Worm (Caenorhabditis elegans) whole organism, L4 larva: ENCODE data around the gene T04F3.1.

Experiments used
- D1046.2 ChIP-seq: fragments of 200-800 bp; sonication (Bioruptor generic); IDR thresholded peaks from 2 replicates; pipeline ENCODE4 v1.3.6; 2022; ENCODE audit warnings: missing genetic modification characterization, missing compliant biosample characterization
- F10B5.3 ChIP-seq: sonication (generic microtip); optimal IDR thresholded peaks from 2 replicates; lab custom pipeline; 2016; ENCODE audit warnings: mild to moderate bottlenecking, missing genetic modification characterization, missing compliant biosample characterization
- F26F4.8 ChIP-seq: fragments of 200-800 bp; sonication (Bioruptor generic); conservative IDR thresholded peaks from 2 replicates; pipeline ENCODE4 v1.3.6; 2022; ENCODE audit warnings: missing genetic modification characterization, missing compliant biosample characterization
- F37D6.2 ChIP-seq: sonication (generic microtip); optimal IDR thresholded peaks from 2 replicates; lab custom pipeline; 2016; ENCODE audit warnings: mild to moderate bottlenecking, missing genetic modification characterization, missing compliant biosample characterization
- F44E2.7 ChIP-seq: fragments of 200-800 bp; sonication (Bioruptor generic); IDR thresholded peaks from 2 replicates; pipeline ENCODE4 v2.1.2; 2022; ENCODE audit warnings: missing genetic modification characterization, missing compliant biosample characterization
- F49E8.2 ChIP-seq: sonication (generic microtip); optimal IDR thresholded peaks from 2 replicates; lab custom pipeline; 2016; ENCODE audit warnings: missing compliant biosample characterization, mild to moderate bottlenecking, missing genetic modification characterization, borderline replicate concordance
- R02D3.7 ChIP-seq: fragments of 150-350 bp; sonication (generic microtip); optimal IDR thresholded peaks from 3 replicates; lab custom pipeline; 2014; ENCODE audit warnings: missing biosample characterization, missing genetic modification characterization
- T20F7.1 ChIP-seq: fragments of 200-800 bp; sonication (Bioruptor generic); optimal IDR thresholded peaks from 2 replicates; lab custom pipeline; 2018; ENCODE audit warnings: mild to moderate bottlenecking, missing genetic modification characterization, missing compliant biosample characterization
- Y75B8A.6 ChIP-seq: fragments of 200-800 bp; sonication (Bioruptor generic); IDR thresholded peaks from 2 replicates; pipeline ENCODE4 v1.3.6; 2022; ENCODE audit warnings: missing genetic modification reagents, missing genetic modification characterization, missing compliant biosample characterization
- ZK337.2 ChIP-seq: fragments of 200-800 bp; sonication (Bioruptor generic); IDR thresholded peaks from 2 replicates; pipeline ENCODE4 v1.3.6; 2022; ENCODE audit warnings: missing genetic modification reagents, missing genetic modification characterization, missing compliant biosample characterization
- ZK546.5 ChIP-seq, 2 experiments: sonication (generic microtip); optimal IDR thresholded peaks; 2 replicates each; lab custom pipeline; 2017; ENCODE audit warnings: missing biosample characterization in 2 of 2, missing genetic modification characterization in 2 of 2
- aha-1 ChIP-seq: fragments of 150-350 bp; peaks from one replicate; lab custom pipeline; 2014; ENCODE audit warnings: missing biosample characterization, missing genetic modification characterization
- attf-4 ChIP-seq: sonication (generic microtip); optimal IDR thresholded peaks from 3 replicates; lab custom pipeline; 2017; ENCODE audit warnings: missing biosample characterization, missing genetic modification characterization
- ceh-20 ChIP-seq: fragments of 200-800 bp; sonication (Bioruptor generic); IDR thresholded peaks from 2 replicates; pipeline ENCODE4 v1.3.6; 2022; ENCODE audit warnings: missing genetic modification reagents, missing genetic modification characterization, missing compliant biosample characterization
- ceh-32 ChIP-seq: sonication (generic microtip); optimal IDR thresholded peaks from 2 replicates; lab custom pipeline; 2016; ENCODE audit warnings: mild to moderate bottlenecking, missing genetic modification characterization, missing compliant biosample characterization; ENCODE audit not compliant: poor library complexity
- ceh-44 ChIP-seq: fragments of 200-800 bp; sonication (Bioruptor generic); IDR thresholded peaks from 2 replicates; pipeline ENCODE4 v1.3.6; 2022; ENCODE audit warnings: missing genetic modification reagents, missing genetic modification characterization, missing compliant biosample characterization
- ceh-62 ChIP-seq: sonication (generic microtip); optimal IDR thresholded peaks from 2 replicates; lab custom pipeline; 2017; ENCODE audit warnings: missing biosample characterization, missing genetic modification characterization
- ces-1 ChIP-seq: fragments of 150-350 bp; sonication (generic microtip); optimal IDR thresholded peaks from 4 replicates; lab custom pipeline; 2014; ENCODE audit warnings: missing biosample characterization, missing genetic modification reagents, missing genetic modification characterization
- ctbp-1 ChIP-seq: fragments of 200-800 bp; sonication (Bioruptor generic); IDR thresholded peaks from 2 replicates; pipeline ENCODE4 v1.3.6; 2022; ENCODE audit warnings: missing genetic modification reagents, missing genetic modification characterization, missing compliant biosample characterization
- daf-16 ChIP-seq, 3 experiments: sonication (generic microtip); optimal IDR thresholded peaks; 2 replicates each; lab custom pipeline; 2016 to 2017; ENCODE audit warnings: missing genetic modification characterization in 3 of 3, missing genetic modification reagents in 3 of 3, mild to moderate bottlenecking in 2 of 3, missing compliant biosample characterization in 2 of 3, missing biosample characterization in 1 of 3, moderate library complexity in 1 of 3
- daf-8 ChIP-seq: fragments of 200-800 bp; sonication (Bioruptor generic); IDR thresholded peaks from 2 replicates; pipeline ENCODE4 v1.3.6; 2022; ENCODE audit warnings: missing genetic modification characterization, missing compliant biosample characterization
- dmd-8 ChIP-seq: fragments of 200-800 bp; sonication (Bioruptor generic); IDR thresholded peaks from 2 replicates; pipeline ENCODE4 v1.3.6; 2022; ENCODE audit warnings: missing genetic modification characterization, missing compliant biosample characterization
- dmd-9 ChIP-seq: fragments of 200-800 bp; sonication (Bioruptor generic); IDR thresholded peaks from 2 replicates; pipeline ENCODE4 v1.3.6; 2022; ENCODE audit warnings: missing genetic modification reagents, missing genetic modification characterization, missing compliant biosample characterization
- duxl-1 ChIP-seq: sonication (generic microtip); optimal IDR thresholded peaks from 2 replicates; lab custom pipeline; 2016; ENCODE audit warnings: mild to moderate bottlenecking, missing genetic modification characterization, moderate library complexity, missing compliant biosample characterization; ENCODE audit not compliant: poor library complexity
- fos-1 ChIP-seq: fragments of 150-350 bp; optimal IDR thresholded peaks from 2 replicates; lab custom pipeline; 2014; ENCODE audit warnings: missing biosample characterization, missing genetic modification characterization
- hlh-30 ChIP-seq: sonication (generic microtip); optimal IDR thresholded peaks from 2 replicates; lab custom pipeline; 2017; ENCODE audit warnings: antibody characterized with exemption, mild to moderate bottlenecking, missing genetic modification characterization, missing compliant biosample characterization; ENCODE audit not compliant: insufficient read depth
- jun-1 ChIP-seq: fragments of 150-350 bp; optimal IDR thresholded peaks from 2 replicates; lab custom pipeline; 2014; ENCODE audit warnings: missing biosample characterization, missing genetic modification reagents, missing genetic modification characterization
- lin-1 ChIP-seq: fragments of 200-800 bp; sonication (Bioruptor generic); IDR thresholded peaks from 2 replicates; pipeline ENCODE4 v1.3.6; 2022; ENCODE audit warnings: missing genetic modification reagents, missing genetic modification characterization, missing compliant biosample characterization
- lin-15B ChIP-seq: fragments of 150-350 bp; sonication (generic microtip); optimal IDR thresholded peaks from 3 replicates; lab custom pipeline; 2014; ENCODE audit warnings: missing biosample characterization, missing genetic modification characterization
- lin-29 ChIP-seq: fragments of 200-800 bp; sonication (Bioruptor generic); IDR thresholded peaks from 2 replicates; pipeline ENCODE4 v1.3.6; 2022; ENCODE audit warnings: missing genetic modification reagents, missing genetic modification characterization, missing compliant biosample characterization
- lin-38 ChIP-seq: fragments of 200-800 bp; sonication (Bioruptor generic); IDR thresholded peaks from 2 replicates; pipeline ENCODE4 v1.3.6; 2022; ENCODE audit warnings: missing genetic modification reagents, missing genetic modification characterization, missing compliant biosample characterization
- lir-3 ChIP-seq: sonication (generic microtip); optimal IDR thresholded peaks from 2 replicates; lab custom pipeline; 2016; ENCODE audit warnings: mild to moderate bottlenecking, missing genetic modification characterization, missing compliant biosample characterization
- madf-9 ChIP-seq: fragments of 200-800 bp; sonication (Bioruptor generic); conservative IDR thresholded peaks from 2 replicates; pipeline ENCODE4 v1.3.6; 2022; ENCODE audit warnings: missing genetic modification reagents, missing genetic modification characterization, missing compliant biosample characterization
- mep-1 ChIP-seq: fragments of 150-350 bp; sonication (generic microtip); optimal IDR thresholded peaks from 3 replicates; lab custom pipeline; 2014; ENCODE audit warnings: missing biosample characterization, missing genetic modification characterization
- mes-2 ChIP-seq: sonication (generic microtip); optimal IDR thresholded peaks from 2 replicates; lab custom pipeline; 2016; ENCODE audit warnings: missing genotype, mild to moderate bottlenecking, missing genetic modification characterization, missing compliant biosample characterization; ENCODE audit not compliant: poor library complexity, severe bottlenecking
- mxl-2 ChIP-seq: fragments of 200-800 bp; sonication (Bioruptor generic); conservative IDR thresholded peaks from 2 replicates; pipeline ENCODE4 v1.3.6; 2022; ENCODE audit warnings: missing genetic modification reagents, missing genetic modification characterization, missing compliant biosample characterization
- mxl-3 ChIP-seq: fragments of 200-800 bp; sonication (Bioruptor generic); optimal IDR thresholded peaks from 2 replicates; lab custom pipeline; 2018; ENCODE audit warnings: mild to moderate bottlenecking, missing genetic modification characterization, missing compliant biosample characterization
- nhr-10 ChIP-seq: fragments of 150-350 bp; optimal IDR thresholded peaks from 2 replicates; lab custom pipeline; 2014; ENCODE audit warnings: missing biosample characterization, missing genetic modification characterization
- nhr-237 ChIP-seq: sonication (generic microtip); optimal IDR thresholded peaks from 2 replicates; lab custom pipeline; 2017; ENCODE audit warnings: missing biosample characterization, missing genetic modification characterization
- nhr-25 ChIP-seq: sonication (generic microtip); optimal IDR thresholded peaks from 2 replicates; lab custom pipeline; 2017; ENCODE audit warnings: missing genetic modification characterization, mild to moderate bottlenecking, missing compliant biosample characterization, antibody characterized with exemption, moderate library complexity, borderline replicate concordance; ENCODE audit not compliant: insufficient read depth
- nhr-28 ChIP-seq: fragments of 150-350 bp; optimal IDR thresholded peaks from 2 replicates; lab custom pipeline; 2014; ENCODE audit warnings: missing biosample characterization, missing genetic modification characterization
- nhr-42 ChIP-seq: fragments of 200-800 bp; sonication (Bioruptor generic); IDR thresholded peaks from 2 replicates; pipeline ENCODE4 v1.3.6; 2022; ENCODE audit warnings: missing genetic modification characterization, missing compliant biosample characterization
- nhr-76 ChIP-seq: fragments of 150-350 bp; optimal IDR thresholded peaks from 2 replicates; lab custom pipeline; 2014; ENCODE audit warnings: missing biosample characterization, missing genetic modification characterization
- nhr-77 ChIP-seq: fragments of 150-350 bp; optimal IDR thresholded peaks from 2 replicates; lab custom pipeline; 2014; ENCODE audit warnings: missing biosample characterization, missing genetic modification characterization
- rbr-2 ChIP-seq: sonication (generic microtip); optimal IDR thresholded peaks from 2 replicates; lab custom pipeline; 2016; ENCODE audit warnings: missing genotype, missing genetic modification characterization, missing compliant biosample characterization
- sdz-12 ChIP-seq: fragments of 200-800 bp; sonication (Bioruptor generic); optimal IDR thresholded peaks from 2 replicates; lab custom pipeline; 2018; ENCODE audit warnings: mild to moderate bottlenecking, missing genetic modification characterization, missing compliant biosample characterization
- snpc-1.2 ChIP-seq: fragments of 200-800 bp; sonication (Bioruptor generic); IDR thresholded peaks from 2 replicates; pipeline ENCODE4 v1.3.6; 2022; ENCODE audit warnings: missing genetic modification reagents, missing genetic modification characterization, missing compliant biosample characterization
- spr-1 ChIP-seq: sonication (generic microtip); optimal IDR thresholded peaks from 2 replicates; lab custom pipeline; 2016; ENCODE audit warnings: mild to moderate bottlenecking, missing genetic modification characterization, missing compliant biosample characterization
- unc-130 ChIP-seq: sonication (generic microtip); optimal IDR thresholded peaks from 2 replicates; lab custom pipeline; 2016; ENCODE audit warnings: missing genetic modification reagents, missing genetic modification characterization, missing compliant biosample characterization
- unc-39 ChIP-seq: sonication (generic microtip); optimal IDR thresholded peaks from 2 replicates; lab custom pipeline; 2017; ENCODE audit warnings: missing biosample characterization, missing genetic modification characterization
- zfp-3 ChIP-seq: fragments of 200-800 bp; sonication (Bioruptor generic); conservative IDR thresholded peaks from 2 replicates; pipeline ENCODE4 v1.3.6; 2022; ENCODE audit warnings: missing genetic modification reagents, missing genetic modification characterization, missing compliant biosample characterization
- ztf-11 ChIP-seq: fragments of 150-350 bp; optimal IDR thresholded peaks from 2 replicates; lab custom pipeline; 2014; ENCODE audit warnings: missing biosample characterization, missing genetic modification characterization

The T04F3.1 gene

DNA sequence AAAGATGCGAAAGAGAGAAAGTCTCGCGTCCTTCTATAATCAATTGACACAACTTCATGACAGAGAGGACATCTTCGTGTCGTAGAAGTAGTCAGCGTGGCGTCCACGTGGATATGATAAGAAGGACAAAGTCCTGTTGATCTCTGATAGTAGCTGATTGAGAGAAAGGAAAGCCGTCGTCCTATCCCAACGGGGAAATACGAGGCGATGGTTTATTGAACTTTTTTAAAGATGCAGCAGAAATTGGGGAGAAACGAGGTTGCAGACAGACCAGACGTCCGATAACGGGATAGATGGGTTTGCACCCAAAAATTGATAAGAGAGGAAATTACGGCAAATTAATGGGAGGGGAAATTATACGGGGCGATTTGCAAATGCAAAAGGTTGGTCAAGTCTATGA lies 62.6 kb downstream of the T04F3.1 start:
- TF ChIP-seq D1046.2 = no peak
- no peak for TF ChIP-seq mes-2
- no peak for TF ChIP-seq lin-29
- no peak for TF ChIP-seq attf-4 (tag; lab: Kevin White, UChicago)
- no peak for TF ChIP-seq lin-1 (GFP tag; lab: Robert Waterston, UW)
- no peak for TF ChIP-seq spr-1
- no peak for TF ChIP-seq fos-1 (tag; lab: Kevin White, UChicago)
- no peak for TF ChIP-seq nhr-10 (tag; lab: Kevin White, UChicago)
- no peak for TF ChIP-seq nhr-76 (tag; lab: Kevin White, UChicago)
- no peak for TF ChIP-seq daf-16 (GFP tag; optimal IDR thresholded peaks at IDR 0.05; lab: Kevin White, UChicago)
- no peak for TF ChIP-seq daf-16 (tag; optimal IDR thresholded peaks at IDR 0.05; lab: Kevin White, UChicago)
- TF ChIP-seq jun-1 = no peak
- no peak for TF ChIP-seq lin-38 (GFP tag; lab: Robert Waterston, UW)
- no peak for TF ChIP-seq nhr-42 (GFP tag; lab: Robert Waterston, UW)
- TF ChIP-seq aha-1 = peak; percentile 87
- TF ChIP-seq unc-130 (GFP tag; lab: Kevin White, UChicago) = no peak
- TF ChIP-seq snpc-1.2 (GFP tag; lab: Robert Waterston, UW) = no peak
- TF ChIP-seq ceh-32 (tag; lab: Kevin White, UChicago) = no peak
- peak; percentile 75; the same call in 1 of the 2 replicates for TF ChIP-seq ceh-20
- TF ChIP-seq nhr-77 (tag; lab: Kevin White, UChicago) = no peak
- no peak for TF ChIP-seq F49E8.2 (tag; lab: Kevin White, UChicago)
- TF ChIP-seq sdz-12 (GFP tag; lab: Kevin White, UChicago) = no peak
- no peak for TF ChIP-seq ceh-44 (GFP tag; lab: Robert Waterston, UW)
- peak; percentile 99 for TF ChIP-seq mxl-3 (GFP tag; lab: Kevin White, UChicago)
- TF ChIP-seq unc-39 = no peak
- no peak for TF ChIP-seq F37D6.2 (tag; lab: Kevin White, UChicago)
- TF ChIP-seq hlh-30 (tag; lab: Kevin White, UChicago) = peak; percentile 69
- peak; percentile 86 for TF ChIP-seq nhr-25 (tag; lab: Kevin White, UChicago)
- no peak for TF ChIP-seq ces-1 (GFP tag; lab: Kevin White, UChicago)
- TF ChIP-seq duxl-1 = no peak
- TF ChIP-seq rbr-2 = peak; percentile 6
- peak; percentile 86 for TF ChIP-seq nhr-28 (tag; lab: Kevin White, UChicago)
- TF ChIP-seq daf-8 (GFP tag; lab: Robert Waterston, UW) = no peak
- TF ChIP-seq ctbp-1 (GFP tag; lab: Robert Waterston, UW) = peak; percentile 45; the same call in 1 of the 2 replicates
- TF ChIP-seq ztf-11 = no peak
- no peak for TF ChIP-seq ZK337.2
- TF ChIP-seq dmd-9 = no peak
- TF ChIP-seq zfp-3 (GFP tag; lab: Robert Waterston, UW) = no peak
- peak; percentile 24 for TF ChIP-seq nhr-237 (tag; lab: Kevin White, UChicago)
- no peak for TF ChIP-seq F10B5.3 (tag; lab: Kevin White, UChicago)
- no peak for TF ChIP-seq T20F7.1 (GFP tag; lab: Kevin White, UChicago)
- TF ChIP-seq ceh-62 (tag; lab: Kevin White, UChicago) = no peak
- no peak for TF ChIP-seq lin-15B
- TF ChIP-seq dmd-8 (GFP tag; lab: Robert Waterston, UW) = no peak
- no peak for TF ChIP-seq ZK546.5 (tag; optimal IDR thresholded peaks at IDR 0.05; lab: Kevin White, UChicago)
- no peak for TF ChIP-seq lir-3 (tag; lab: Kevin White, UChicago)
- TF ChIP-seq Y75B8A.6 (GFP tag; lab: Robert Waterston, UW) = no peak
- TF ChIP-seq F44E2.7 (GFP tag; lab: Robert Waterston, UW) = no peak
- peak; percentile 48 for TF ChIP-seq mep-1 (tag; lab: Kevin White, UChicago)
- TF ChIP-seq R02D3.7 (tag; lab: Kevin White, UChicago) = no peak
- TF ChIP-seq F26F4.8 = no peak
- no peak for TF ChIP-seq mxl-2 (GFP tag; lab: Robert Waterston, UW)
- TF ChIP-seq madf-9 (GFP tag; lab: Robert Waterston, UW) = no peak
